Fruit fly (Drosophila melanogaster): ENCODE measurements around the gene tnc.
A peak's percentile ranks its signal among the peaks of the same experiment; 100 is the strongest.

tnc gene

dm6 chr3R:25054451-25055188 lies 70.4 kb downstream of the tnc start, which contains the start of gene CG31109 (continued):
- peak; percentile 27 for TF ChIP-seq CG9797 (GFP tag; optimal IDR thresholded peaks at IDR 0.05)
- TF ChIP-seq CG8388 (GFP tag; optimal IDR thresholded peaks at IDR 0.05), result peak; percentile 5
- TF ChIP-seq sisA (GFP tag; IDR thresholded peaks at IDR 0.05), result no peak
- TF ChIP-seq CG18011 (GFP tag; optimal IDR thresholded peaks at IDR 0.05), result peak; percentile 8
- no peak for TF ChIP-seq CG8765 (GFP tag; IDR thresholded peaks at IDR 0.05)
- no peak for TF ChIP-seq peb (GFP tag; IDR thresholded peaks at IDR 0.05)
- TF ChIP-seq CG16779 (GFP tag; IDR thresholded peaks at IDR 0.05), result no peak
- TF ChIP-seq bsh (GFP tag; optimal IDR thresholded peaks at IDR 0.05), result no peak
- no peak for TF ChIP-seq insv (GFP tag; optimal IDR thresholded peaks at IDR 0.05)
- peak; percentile 2 for TF ChIP-seq Hsf (GFP tag; optimal IDR thresholded peaks at IDR 0.05)
- no peak for TF ChIP-seq CG43689 (GFP tag; IDR thresholded peaks at IDR 0.05)
- peak; percentile 32 for TF ChIP-seq CG2712 (tag; optimal IDR thresholded peaks at IDR 0.05)
- no peak for TF ChIP-seq fru (optimal IDR thresholded peaks at IDR 0.05)
- TF ChIP-seq chif (GFP tag; optimal IDR thresholded peaks at IDR 0.05), result no peak
- no peak for TF ChIP-seq ftz-f1 (GFP tag; optimal IDR thresholded peaks at IDR 0.05)
- TF ChIP-seq CG17568 (GFP tag; optimal IDR thresholded peaks at IDR 0.05), result no peak
- TF ChIP-seq CG10321 (GFP tag; IDR thresholded peaks at IDR 0.05), result no peak
- peak; percentile 37; the same call in 1 of the 3 replicates for TF ChIP-seq CG6791 (GFP tag; IDR thresholded peaks at IDR 0.05; ENCODE audit: partially characterized antibody)
- TF ChIP-seq emc (GFP tag; optimal IDR thresholded peaks at IDR 0.05), result no peak
- peak; percentile 20 for TF ChIP-seq Meics (GFP tag; optimal IDR thresholded peaks at IDR 0.05)
- TF ChIP-seq CG7839 (tag; optimal IDR thresholded peaks at IDR 0.05), result no peak
- TF ChIP-seq CG1529 (GFP tag; optimal IDR thresholded peaks at IDR 0.05), result no peak
- TF ChIP-seq BtbVII (GFP tag; optimal IDR thresholded peaks at IDR 0.05), result no peak
- no peak for TF ChIP-seq p53 (GFP tag; optimal IDR thresholded peaks at IDR 0.05)
- no peak for TF ChIP-seq CG16815 (GFP tag; optimal IDR thresholded peaks at IDR 0.05)
- TF ChIP-seq CG13287 (GFP tag; IDR thresholded peaks at IDR 0.05; ENCODE audit: partially characterized antibody), result peak; percentile 61
- no peak for TF ChIP-seq crc (GFP tag; optimal IDR thresholded peaks at IDR 0.05)
- TF ChIP-seq h (optimal IDR thresholded peaks at IDR 0.05), result no peak
- TF ChIP-seq CG14860 (GFP tag; IDR thresholded peaks at IDR 0.05; ENCODE audit: partially characterized antibody), result no peak
- peak; percentile 7 for TF ChIP-seq Fer1 (GFP tag; optimal IDR thresholded peaks at IDR 0.05)
- TF ChIP-seq crol (GFP tag; IDR thresholded peaks at IDR 0.05), result no peak
- TF ChIP-seq fd3F (GFP tag; optimal IDR thresholded peaks at IDR 0.05), result no peak
- TF ChIP-seq Dll (GFP tag; IDR thresholded peaks at IDR 0.05; ENCODE audit: partially characterized antibody), result peak; percentile 50; the same call in 1 of the 4 replicates
- peak; percentile 60 for TF ChIP-seq onecut (GFP tag; IDR thresholded peaks at IDR 0.05)
- peak; percentile 10 for TF ChIP-seq Fer3 (tag; optimal IDR thresholded peaks at IDR 0.05)
- no peak for TF ChIP-seq CG17385 (GFP tag; optimal IDR thresholded peaks at IDR 0.05)
- TF ChIP-seq Poxn (GFP tag; IDR thresholded peaks at IDR 0.05), result no peak
- TF ChIP-seq CG1603 (tag; optimal IDR thresholded peaks at IDR 0.05), result peak; percentile 91
- TF ChIP-seq disco-r (GFP tag; optimal IDR thresholded peaks at IDR 0.05), result no peak
- no peak for TF ChIP-seq CG3065 (GFP tag; optimal IDR thresholded peaks at IDR 0.05)
- peak; percentile 10 for TF ChIP-seq CG15479 (GFP tag; optimal IDR thresholded peaks at IDR 0.05)
- TF ChIP-seq B-H1 (GFP tag; IDR thresholded peaks at IDR 0.05), result no peak
- no peak for TF ChIP-seq CG8281 (tag; optimal IDR thresholded peaks at IDR 0.05)
- no peak for TF ChIP-seq kni (GFP tag; optimal IDR thresholded peaks at IDR 0.05)
- TF ChIP-seq dmrt11E (tag; optimal IDR thresholded peaks at IDR 0.05), result peak; percentile 3
- TF ChIP-seq Awh (GFP tag; IDR thresholded peaks at IDR 0.05), result no peak
- no peak for TF ChIP-seq CG5245 (GFP tag; optimal IDR thresholded peaks at IDR 0.05)
- TF ChIP-seq CG7556 (GFP tag; optimal IDR thresholded peaks at IDR 0.05), result no peak
- TF ChIP-seq Dref (GFP tag; IDR thresholded peaks at IDR 0.05), result peak; percentile 78
- no peak for TF ChIP-seq odd (GFP tag; optimal IDR thresholded peaks at IDR 0.05)
